Worm (Caenorhabditis elegans) whole organism, L1 larva: Measurements from ENCODE around the gene irld-50.

Experiments used
- C04F5.9 ChIP-seq: sonication (generic microtip); optimal IDR thresholded peaks from 2 replicates; lab custom pipeline; 2016; ENCODE audit warnings: missing genetic modification characterization, missing compliant biosample characterization
- C34B4.2 ChIP-seq: sonication (generic microtip); optimal IDR thresholded peaks from 2 replicates; lab custom pipeline; 2017; ENCODE audit warnings: mild to moderate bottlenecking, missing genetic modification characterization, missing compliant biosample characterization
- F16B12.6 ChIP-seq: fragments of 150-350 bp; optimal IDR thresholded peaks from 2 replicates; lab custom pipeline; 2014; ENCODE audit warnings: missing biosample characterization, missing genetic modification characterization
- aha-1 ChIP-seq: fragments of 150-350 bp; optimal IDR thresholded peaks from 2 replicates; lab custom pipeline; 2014; ENCODE audit warnings: missing biosample characterization, missing genetic modification characterization
- aly-2 ChIP-seq: fragments of 150-350 bp; optimal IDR thresholded peaks from 2 replicates; lab custom pipeline; 2014; ENCODE audit warnings: missing biosample characterization, missing genetic modification characterization
- ama-1 ChIP-seq: fragments of 150-350 bp; optimal IDR thresholded peaks from 2 replicates; lab custom pipeline; 2014
- ceh-63 ChIP-seq: fragments of 200-800 bp; sonication (Bioruptor generic); optimal IDR thresholded peaks from 2 replicates; lab custom pipeline; 2018; ENCODE audit warnings: mild to moderate bottlenecking, missing genetic modification characterization, missing compliant biosample characterization
- ceh-8 ChIP-seq: fragments of 200-800 bp; sonication (Bioruptor generic); optimal IDR thresholded peaks from 2 replicates; lab custom pipeline; 2018; ENCODE audit warnings: mild to moderate bottlenecking, missing genetic modification characterization, moderate library complexity, missing compliant biosample characterization
- ceh-88 ChIP-seq: fragments of 200-800 bp; sonication (Bioruptor generic); IDR thresholded peaks from 2 replicates; pipeline ENCODE4 v1.3.6; 2022; ENCODE audit warnings: missing genetic modification characterization, missing compliant biosample characterization
- ceh-90 ChIP-seq: sonication (generic microtip); optimal IDR thresholded peaks from 2 replicates; lab custom pipeline; 2016; ENCODE audit warnings: missing genetic modification characterization, missing compliant biosample characterization
- ces-1 ChIP-seq: fragments of 150-350 bp; optimal IDR thresholded peaks from 2 replicates; lab custom pipeline; 2014; ENCODE audit warnings: missing biosample characterization, missing genetic modification reagents, missing genetic modification characterization
- dpl-1 ChIP-seq, 3 experiments: fragments of 150-350 bp in 2 of 3; sonication (generic microtip) in 1 of 3; optimal IDR thresholded peaks; 2 replicates each; lab custom pipeline; 2014 to 2017; ENCODE audit warnings: missing biosample characterization in 3 of 3, missing genetic modification characterization in 3 of 3, missing genetic modification reagents in 3 of 3
- dsc-1 ChIP-seq: sonication (generic microtip); optimal IDR thresholded peaks from 2 replicates; lab custom pipeline; 2016; ENCODE audit warnings: mild to moderate bottlenecking, missing genetic modification characterization, missing compliant biosample characterization
- efl-1 ChIP-seq, 4 experiments: fragments of 150-350 bp; optimal IDR thresholded peaks in 3 of 4; peaks in 1 of 4; 1 replicate in 1 of 4; 2 replicates in 3 of 4; lab custom pipeline; 2014; ENCODE audit warnings: missing biosample characterization in 2 of 4, missing genetic modification characterization in 2 of 4, missing genetic modification reagents in 2 of 4
- efl-3 ChIP-seq: fragments of 200-800 bp; sonication (Bioruptor generic); optimal IDR thresholded peaks from 2 replicates; lab custom pipeline; 2018; ENCODE audit warnings: mild to moderate bottlenecking, missing genetic modification characterization, missing compliant biosample characterization
- egl-13 ChIP-seq: sonication (generic microtip); optimal IDR thresholded peaks from 2 replicates; lab custom pipeline; 2016; ENCODE audit warnings: missing genotype, missing genetic modification reagents, missing genetic modification characterization, missing compliant biosample characterization
- egl-27 ChIP-seq, 2 experiments: fragments of 150-350 bp in 1 of 2; sonication (generic microtip); optimal IDR thresholded peaks; 3 replicates each; lab custom pipeline; 2017 to 2018; ENCODE audit warnings: missing biosample characterization in 2 of 2, missing genetic modification characterization in 2 of 2, missing genetic modification reagents in 2 of 2
- elt-2 ChIP-seq: sonication (generic microtip); optimal IDR thresholded peaks from 2 replicates; lab custom pipeline; 2016; ENCODE audit warnings: missing genetic modification characterization, mild to moderate bottlenecking, inconsistent platforms, missing compliant biosample characterization, missing genetic modification reagents
- elt-3 ChIP-seq, 6 experiments: fragments of 150-350 bp in 1 of 6; sonication (generic microtip); optimal IDR thresholded peaks; 2 replicates each; lab custom pipeline; 2017 to 2018; ENCODE audit warnings: missing biosample characterization in 6 of 6, missing genetic modification characterization in 6 of 6, inconsistent platforms in 1 of 6
- ets-5 ChIP-seq: fragments of 200-800 bp; sonication (Bioruptor generic); IDR thresholded peaks from 2 replicates; pipeline ENCODE4 v1.3.6; 2022; ENCODE audit warnings: missing genetic modification characterization, missing compliant biosample characterization
- fkh-4 ChIP-seq: sonication (generic microtip); optimal IDR thresholded peaks from 2 replicates; lab custom pipeline; 2016; ENCODE audit warnings: missing compliant biosample characterization, missing genetic modification characterization, borderline replicate concordance
- grh-1 ChIP-seq: fragments of 200-800 bp; sonication (Bioruptor generic); IDR thresholded peaks from 2 replicates; pipeline ENCODE4 v1.3.6; 2022; ENCODE audit warnings: missing genetic modification reagents, missing genetic modification characterization, missing compliant biosample characterization
- hpl-2 ChIP-seq: fragments of 150-350 bp; optimal IDR thresholded peaks from 2 replicates; lab custom pipeline; 2014; ENCODE audit warnings: missing biosample characterization, missing genetic modification reagents, missing genetic modification characterization
- irx-1 ChIP-seq: sonication (generic microtip); optimal IDR thresholded peaks from 2 replicates; lab custom pipeline; 2016; ENCODE audit warnings: missing genetic modification characterization, missing compliant biosample characterization
- isw-1 ChIP-seq: fragments of 200-800 bp; sonication (Bioruptor generic); IDR thresholded peaks from 2 replicates; pipeline ENCODE4 v1.3.6; 2022; ENCODE audit warnings: missing genetic modification characterization, missing compliant biosample characterization
- jun-1 ChIP-seq: fragments of 150-350 bp; optimal IDR thresholded peaks from 2 replicates; lab custom pipeline; 2014; ENCODE audit warnings: missing biosample characterization, missing genetic modification reagents, missing genetic modification characterization
- lin-14 ChIP-seq: fragments of 200-800 bp; sonication (Bioruptor generic); optimal IDR thresholded peaks from 2 replicates; lab custom pipeline; 2018; ENCODE audit warnings: mild to moderate bottlenecking, missing genetic modification characterization, moderate library complexity, missing compliant biosample characterization
- lin-35 ChIP-seq, 2 experiments: fragments of 150-350 bp; optimal IDR thresholded peaks; 2 replicates each; lab custom pipeline; 2014; ENCODE audit warnings: missing biosample characterization in 2 of 2, missing genetic modification characterization in 2 of 2, missing genetic modification reagents in 2 of 2
- lsy-2 ChIP-seq, 2 experiments: fragments of 150-350 bp; optimal IDR thresholded peaks; 2 replicates each; lab custom pipeline; 2014; ENCODE audit warnings: missing biosample characterization in 2 of 2, missing genetic modification characterization in 2 of 2
- mab-9 ChIP-seq: fragments of 200-800 bp; sonication (Bioruptor generic); IDR thresholded peaks from 2 replicates; pipeline ENCODE4 v1.3.6; 2022; ENCODE audit warnings: missing genetic modification reagents, missing genetic modification characterization, missing compliant biosample characterization
- mef-2 ChIP-seq: fragments of 150-350 bp; optimal IDR thresholded peaks from 2 replicates; lab custom pipeline; 2014; ENCODE audit warnings: missing biosample characterization, missing genetic modification characterization
- mep-1 ChIP-seq: fragments of 150-350 bp; optimal IDR thresholded peaks from 2 replicates; lab custom pipeline; 2014; ENCODE audit warnings: missing biosample characterization, missing genetic modification characterization
- nhr-11 ChIP-seq: fragments of 150-350 bp; optimal IDR thresholded peaks from 2 replicates; lab custom pipeline; 2014; ENCODE audit warnings: missing biosample characterization, missing genetic modification characterization
- nhr-12 ChIP-seq: sonication (generic microtip); optimal IDR thresholded peaks from 2 replicates; lab custom pipeline; 2017; ENCODE audit warnings: missing biosample characterization, missing genetic modification characterization
- nhr-19 ChIP-seq: fragments of 200-800 bp; sonication (Bioruptor generic); conservative IDR thresholded peaks from 2 replicates; pipeline ENCODE4 v1.3.6; 2022; ENCODE audit warnings: missing genetic modification characterization, missing compliant biosample characterization
- nhr-20 ChIP-seq: sonication (generic microtip); optimal IDR thresholded peaks from 2 replicates; lab custom pipeline; 2016; ENCODE audit warnings: mild to moderate bottlenecking, missing genetic modification characterization, missing compliant biosample characterization
- nhr-28 ChIP-seq: fragments of 150-350 bp; optimal IDR thresholded peaks from 2 replicates; lab custom pipeline; 2014; ENCODE audit warnings: missing biosample characterization, missing genetic modification characterization
- nhr-76 ChIP-seq: sonication (generic microtip); optimal IDR thresholded peaks from 2 replicates; lab custom pipeline; 2017; ENCODE audit warnings: missing biosample characterization, missing genetic modification characterization
- nhr-77 ChIP-seq: fragments of 150-350 bp; optimal IDR thresholded peaks from 2 replicates; lab custom pipeline; 2014; ENCODE audit warnings: missing biosample characterization, missing genetic modification characterization
- nhr-90 ChIP-seq: sonication (generic microtip); optimal IDR thresholded peaks from 2 replicates; lab custom pipeline; 2016; ENCODE audit warnings: mild to moderate bottlenecking, missing genetic modification characterization, missing compliant biosample characterization; ENCODE audit not compliant: poor library complexity
- pag-3 ChIP-seq: sonication (generic microtip); optimal IDR thresholded peaks from 2 replicates; lab custom pipeline; 2017; ENCODE audit warnings: missing genetic modification characterization, mild to moderate bottlenecking, missing compliant biosample characterization, antibody characterized with exemption, borderline replicate concordance; ENCODE audit not compliant: insufficient read depth
- rnt-1 ChIP-seq: sonication (generic microtip); optimal IDR thresholded peaks from 2 replicates; lab custom pipeline; 2016; ENCODE audit warnings: mild to moderate bottlenecking, missing genetic modification characterization, moderate library complexity, missing compliant biosample characterization
- skn-1 ChIP-seq: fragments of 150-350 bp; optimal IDR thresholded peaks from 2 replicates; lab custom pipeline; 2014; ENCODE audit warnings: missing biosample characterization, missing genetic modification characterization
- sox-4 ChIP-seq: sonication (generic microtip); optimal IDR thresholded peaks from 2 replicates; lab custom pipeline; 2016; ENCODE audit warnings: missing genetic modification characterization, missing compliant biosample characterization
- sptf-1 ChIP-seq: fragments of 150-350 bp; optimal IDR thresholded peaks from 2 replicates; lab custom pipeline; 2014; ENCODE audit warnings: missing biosample characterization, missing genetic modification characterization
- tbx-2 ChIP-seq: sonication (generic microtip); optimal IDR thresholded peaks from 2 replicates; lab custom pipeline; 2016; ENCODE audit warnings: missing genetic modification characterization, missing compliant biosample characterization
- unc-130 ChIP-seq: fragments of 150-350 bp; optimal IDR thresholded peaks from 2 replicates; lab custom pipeline; 2017; ENCODE audit warnings: missing biosample characterization, missing genetic modification characterization, inconsistent platforms
- unc-30 ChIP-seq: sonication (generic microtip); optimal IDR thresholded peaks from 2 replicates; lab custom pipeline; 2017; ENCODE audit warnings: missing biosample characterization, missing genetic modification characterization
- unc-62 ChIP-seq: fragments of 150-350 bp; optimal IDR thresholded peaks from 2 replicates; lab custom pipeline; 2014; ENCODE audit warnings: missing biosample characterization, missing genetic modification reagents, missing genetic modification characterization
- zag-1 ChIP-seq: fragments of 150-350 bp; optimal IDR thresholded peaks from 2 replicates; lab custom pipeline; 2014; ENCODE audit warnings: missing biosample characterization, missing genetic modification characterization
- ztf-11 ChIP-seq, 2 experiments: sonication (generic microtip); optimal IDR thresholded peaks; 2 replicates each; lab custom pipeline; 2016 to 2017; ENCODE audit warnings: missing genetic modification characterization in 2 of 2, missing biosample characterization in 1 of 2, missing compliant biosample characterization in 1 of 2
- ztf-4 ChIP-seq: fragments of 150-350 bp; optimal IDR thresholded peaks from 2 replicates; lab custom pipeline; 2014; ENCODE audit warnings: missing biosample characterization, missing genetic modification characterization

irld-50 gene

DNA sequence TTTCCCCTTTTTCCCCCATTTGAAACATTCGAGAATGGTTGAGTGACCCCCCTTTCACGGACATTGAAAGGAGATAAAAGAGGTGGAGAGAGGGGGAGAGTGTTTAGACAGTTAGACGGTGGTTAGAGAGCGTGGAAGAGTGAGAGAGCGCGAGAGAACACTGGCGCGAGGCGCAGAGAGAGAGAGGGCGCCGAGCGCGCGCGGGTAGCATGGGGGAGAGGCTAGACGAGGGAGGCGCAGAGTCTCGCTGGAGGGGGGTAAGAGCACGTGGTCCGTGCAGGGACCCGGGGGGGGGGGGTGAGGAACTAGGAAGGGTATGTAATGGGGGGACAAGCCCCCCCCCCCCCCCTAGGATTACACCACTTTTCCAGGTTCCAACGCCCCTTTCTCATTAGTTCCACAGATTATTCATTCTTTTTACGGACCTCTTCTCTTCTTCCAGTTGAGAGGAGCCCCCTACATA is 30.1 kb upstream of the irld-50 start:
- TF ChIP-seq nhr-19 = peak; percentile 98
- TF ChIP-seq mef-2 (tag; lab: Kevin White, UChicago) = peak; percentile 91
- peak; percentile 90 for TF ChIP-seq nhr-11
- TF ChIP-seq zag-1 (tag; lab: Kevin White, UChicago) = peak; percentile 28
- TF ChIP-seq ama-1 (lab: Kevin White, UChicago) = peak; percentile 57
- peak; percentile 92 for TF ChIP-seq mep-1
- peak; percentile 95 for TF ChIP-seq egl-13 (tag; lab: Kevin White, UChicago)
- no peak for TF ChIP-seq ces-1 (GFP tag; lab: Kevin White, UChicago)
- TF ChIP-seq sptf-1 = no peak
- peak; percentile 91 to 92 for TF ChIP-seq lsy-2 (tag; optimal IDR thresholded peaks at IDR 0.05; lab: Kevin White, UChicago)
- TF ChIP-seq jun-1 (tag; lab: Kevin White, UChicago) = peak; percentile 98
- TF ChIP-seq aha-1 (tag; lab: Kevin White, UChicago) = peak; percentile 78
- peak; percentile 95 for TF ChIP-seq isw-1 (GFP tag; lab: Robert Waterston, UW)
- peak; percentile 100 for TF ChIP-seq ceh-8 (GFP tag; lab: Kevin White, UChicago)
- TF ChIP-seq lin-35 (GFP tag; optimal IDR thresholded peaks at IDR 0.05; lab: Kevin White, UChicago) = peak; percentile 69 to 91
- TF ChIP-seq nhr-20 = peak; percentile 94
- peak; percentile 56 for TF ChIP-seq nhr-76 (tag; lab: Kevin White, UChicago)
- no peak for TF ChIP-seq ceh-90 (tag; lab: Kevin White, UChicago)
- no peak for TF ChIP-seq pag-3
- TF ChIP-seq C34B4.2 (tag; lab: Kevin White, UChicago) = peak; percentile 82
- no peak for TF ChIP-seq aly-2 (tag; lab: Kevin White, UChicago)
- peak in 3 of 6 experiments; percentile 73 to 95 (median 93) for TF ChIP-seq elt-3 (tag; optimal IDR thresholded peaks at IDR 0.05; lab: Kevin White, UChicago)
- TF ChIP-seq C04F5.9 (tag; lab: Kevin White, UChicago) = peak; percentile 72
- TF ChIP-seq hpl-2 (GFP tag; lab: Kevin White, UChicago) = peak; percentile 88
- peak; percentile 89 for TF ChIP-seq egl-27 (tag; optimal IDR thresholded peaks at IDR 0.05; lab: Kevin White, UChicago)
- peak; percentile 96 for TF ChIP-seq ceh-88 (GFP tag; lab: Robert Waterston, UW)
- peak; percentile 73 to 95 for TF ChIP-seq ztf-11 (tag; optimal IDR thresholded peaks at IDR 0.05; lab: Kevin White, UChicago)
- no peak for TF ChIP-seq nhr-28 (tag; lab: Kevin White, UChicago)
- TF ChIP-seq grh-1 (GFP tag; lab: Robert Waterston, UW) = peak; percentile 100
- peak; percentile 93 for TF ChIP-seq skn-1
- peak; percentile 85 for TF ChIP-seq nhr-77
- TF ChIP-seq ztf-4 (tag; lab: Kevin White, UChicago) = peak; percentile 86
- peak; percentile 87 for TF ChIP-seq unc-62
- peak; percentile 85 for TF ChIP-seq efl-3 (GFP tag; lab: Kevin White, UChicago)
- peak; percentile 100 for TF ChIP-seq lin-14 (GFP tag; lab: Kevin White, UChicago)
- peak; percentile 85 for TF ChIP-seq dsc-1 (tag; lab: Kevin White, UChicago)
- TF ChIP-seq ets-5 (GFP tag; lab: Robert Waterston, UW) = peak; percentile 87; the same call in 1 of the 2 replicates
- TF ChIP-seq dpl-1 (GFP tag; optimal IDR thresholded peaks at IDR 0.05; lab: Kevin White, UChicago) = peak; percentile 73 to 77 (median 75)
- peak; percentile 80 for TF ChIP-seq sox-4
- TF ChIP-seq irx-1 (tag; lab: Kevin White, UChicago) = peak; percentile 93
- peak; percentile 93 for TF ChIP-seq rnt-1 (tag; lab: Kevin White, UChicago)
- peak; percentile 46 for TF ChIP-seq nhr-12
- peak; percentile 71 for TF ChIP-seq unc-130 (tag; lab: Kevin White, UChicago)
- TF ChIP-seq unc-30 = no peak
- peak; percentile 93 for TF ChIP-seq elt-2 (tag; lab: Kevin White, UChicago)
- peak; percentile 42 for TF ChIP-seq fkh-4 (tag; lab: Kevin White, UChicago)
- TF ChIP-seq tbx-2 (tag; lab: Kevin White, UChicago) = peak; percentile 98
- peak; percentile 91 to 98 for TF ChIP-seq efl-1 (optimal IDR thresholded peaks at IDR 0.05; lab: Kevin White, UChicago)
- peak; percentile 68 to 97 for TF ChIP-seq efl-1 (GFP tag; optimal IDR thresholded peaks at IDR 0.05 in 1 of 2; lab: Kevin White, UChicago)
- TF ChIP-seq ceh-63 (GFP tag; lab: Kevin White, UChicago) = peak; percentile 45
- peak; percentile 96 for TF ChIP-seq nhr-90
- peak; percentile 99 for TF ChIP-seq mab-9 (GFP tag; lab: Robert Waterston, UW)
- TF ChIP-seq F16B12.6 (tag; lab: Kevin White, UChicago) = peak; percentile 38
